Fruit fly (Drosophila melanogaster): ENCODE measurements around the gene RtGEF.

The RtGEF gene

dm6 chr2L:20310751-20311387, 39.4 kb upstream of the RtGEF start, which contains the start of gene spir (continued):
- TF ChIP-seq CG6854 (GFP tag; optimal IDR thresholded peaks at IDR 0.05) (peak; percentile 65), salr (GFP tag; optimal IDR thresholded peaks at IDR 0.05) (no peak), fkh (GFP tag; optimal IDR thresholded peaks at IDR 0.05) (no peak), Sox102F (GFP tag; optimal IDR thresholded peaks at IDR 0.05) (peak; percentile 42), Sox14 (GFP tag; optimal IDR thresholded peaks at IDR 0.05) (peak; percentile 5), CG7368 (GFP tag; optimal IDR thresholded peaks at IDR 0.05) (no peak), fd59A (GFP tag; optimal IDR thresholded peaks at IDR 0.05) (no peak), Hr38 (GFP tag; optimal IDR thresholded peaks at IDR 0.05) (no peak)

dm6 chr2L:20313117-20313645, 37.1 kb upstream of the RtGEF start:
- no peak for TF ChIP-seq vri (GFP tag; optimal IDR thresholded peaks at IDR 0.05)
- no peak for TF ChIP-seq Sox102F (GFP tag; optimal IDR thresholded peaks at IDR 0.05)
- TF ChIP-seq CG6854 (GFP tag; optimal IDR thresholded peaks at IDR 0.05): no peak
- no peak for TF ChIP-seq fd85E (GFP tag; optimal IDR thresholded peaks at IDR 0.05)
- no peak for TF ChIP-seq Hr39 (GFP tag; optimal IDR thresholded peaks at IDR 0.05)
- TF ChIP-seq CG16779 (tag; optimal IDR thresholded peaks at IDR 0.05): no peak
- TF ChIP-seq Met (GFP tag; optimal IDR thresholded peaks at IDR 0.05): no peak
- TF ChIP-seq CG11294 (GFP tag; IDR thresholded peaks at IDR 0.05): no peak
- no peak for TF ChIP-seq CG8119 (GFP tag; IDR thresholded peaks at IDR 0.05)
- TF ChIP-seq Lpt (GFP tag; optimal IDR thresholded peaks at IDR 0.05): no peak
- TF ChIP-seq CG1621 (tag; optimal IDR thresholded peaks at IDR 0.05): no peak
- TF ChIP-seq fkh (GFP tag; optimal IDR thresholded peaks at IDR 0.05): no peak
- TF ChIP-seq lz (GFP tag; optimal IDR thresholded peaks at IDR 0.05): no peak
- TF ChIP-seq CG9139 (GFP tag; optimal IDR thresholded peaks at IDR 0.05): no peak
- no peak for TF ChIP-seq acj6 (GFP tag; optimal IDR thresholded peaks at IDR 0.05)
- TF ChIP-seq Sox14 (GFP tag; optimal IDR thresholded peaks at IDR 0.05): no peak

dm6 chr2L:20314693-20315268, 35.5 kb upstream of the RtGEF start:
- TF ChIP-seq CG6163 (GFP tag; IDR thresholded peaks at IDR 0.05) (no peak), svp (GFP tag) (peak; percentile 56)

dm6 chr2L:20321207-20321773, 28.9 kb upstream of the RtGEF start:
- TF ChIP-seq Hr4 (GFP tag; optimal IDR thresholded peaks at IDR 0.05) (no peak), Sox14 (GFP tag; optimal IDR thresholded peaks at IDR 0.05) (no peak), fd59A (GFP tag; optimal IDR thresholded peaks at IDR 0.05) (no peak), Gug (GFP tag; IDR thresholded peaks at IDR 0.05) (no peak), lz (GFP tag; optimal IDR thresholded peaks at IDR 0.05) (no peak)

dm6 chr2L:20322013-20322638, 28.1 kb upstream of the RtGEF start:
- TF ChIP-seq salr (GFP tag; optimal IDR thresholded peaks at IDR 0.05) (no peak), CG34406 (GFP tag; optimal IDR thresholded peaks at IDR 0.05) (no peak), svp (GFP tag) (peak; percentile 77)

dm6 chr2L:20325383-20325782, 24.9 kb upstream of the RtGEF start:
- TF ChIP-seq vri (GFP tag; optimal IDR thresholded peaks at IDR 0.05): peak; percentile 30
- TF ChIP-seq CG8319 (GFP tag; optimal IDR thresholded peaks at IDR 0.05): no peak

- TF ChIP-seq Smox (GFP tag; optimal IDR thresholded peaks at IDR 0.05) (no peak), CG8119 (GFP tag; IDR thresholded peaks at IDR 0.05) (peak; percentile 84), CG34406 (GFP tag; optimal IDR thresholded peaks at IDR 0.05) (peak; percentile 38), CG6792 (GFP tag; optimal IDR thresholded peaks at IDR 0.05) (peak; percentile 66), lz (GFP tag; optimal IDR thresholded peaks at IDR 0.05) (peak; percentile 33), eg (GFP tag; IDR thresholded peaks at IDR 0.05) (peak; percentile 93), Ets21C (GFP tag; optimal IDR thresholded peaks at IDR 0.05) (no peak), dac (GFP tag; optimal IDR thresholded peaks at IDR 0.05) (peak; percentile 43), CG8632 (GFP tag; optimal IDR thresholded peaks at IDR 0.05) (peak; percentile 42), CG15336 (GFP tag; IDR thresholded peaks at IDR 0.05) (peak; percentile 76), CG11294 (GFP tag; IDR thresholded peaks at IDR 0.05) (peak; percentile 86), ss (GFP tag; optimal IDR thresholded peaks at IDR 0.05) (peak; percentile 78 to 84), esn (GFP tag; optimal IDR thresholded peaks at IDR 0.05) (peak; percentile 28), CG4318 (GFP tag; optimal IDR thresholded peaks at IDR 0.05) (peak; percentile 75), CG32006 (GFP tag; optimal IDR thresholded peaks at IDR 0.05) (peak; percentile 85)
Measured at dm6 chr2L:20326317-20326716, 23.9 kb upstream of the RtGEF start.

All from whole organism, prepupa.